Fruit fly (Drosophila melanogaster) whole organism, adult: ENCODE results near the gene CG14302.

Experiments
- CG11617 ChIP-seq: fragments of 200-800 bp; sonication (Bioruptor generic); optimal IDR thresholded peaks from 2 replicates; lab custom pipeline; 2017; ENCODE audit warnings: mild to moderate bottlenecking, missing biosample characterization, missing genetic modification reagents, missing genetic modification characterization
- CG12768 ChIP-seq: fragments of 200-800 bp; sonication (Bioruptor generic); optimal IDR thresholded peaks from 2 replicates; lab custom pipeline; 2017; ENCODE audit warnings: missing biosample characterization, missing genetic modification characterization, mild to moderate bottlenecking, moderate library complexity, missing genetic modification reagents
- CG14711 ChIP-seq: fragments of 200-800 bp; sonication (Bioruptor generic); optimal IDR thresholded peaks from 2 replicates; lab custom pipeline; 2018; ENCODE audit warnings: missing biosample characterization, mild to moderate bottlenecking, missing genetic modification characterization, moderate library complexity
- CG1620 ChIP-seq: fragments of 200-800 bp; sonication (Bioruptor generic); optimal IDR thresholded peaks from 2 replicates; lab custom pipeline; 2016; ENCODE audit warnings: missing biosample characterization, missing genetic modification characterization
- CG33017 ChIP-seq: fragments of 200-800 bp; sonication (Bioruptor generic); optimal IDR thresholded peaks from 2 replicates; lab custom pipeline; 2018; ENCODE audit warnings: missing biosample characterization, mild to moderate bottlenecking, missing genetic modification characterization, moderate library complexity
- CG5204 ChIP-seq: fragments of 200-800 bp; sonication (Bioruptor generic); optimal IDR thresholded peaks from 2 replicates; lab custom pipeline; 2016; ENCODE audit warnings: missing biosample characterization, missing genetic modification characterization
- CG7045 ChIP-seq: fragments of 200-800 bp; sonication (Bioruptor generic); optimal IDR thresholded peaks from 2 replicates; lab custom pipeline; 2017; ENCODE audit warnings: missing biosample characterization, mild to moderate bottlenecking, missing genetic modification characterization
- CG7101 ChIP-seq: fragments of 200-800 bp; sonication (Bioruptor generic); optimal IDR thresholded peaks from 2 replicates; lab custom pipeline; 2018; ENCODE audit warnings: missing biosample characterization, mild to moderate bottlenecking, missing genetic modification characterization, moderate library complexity
- Clk ChIP-seq: fragments of 200-800 bp; sonication (Bioruptor generic); optimal IDR thresholded peaks from 2 replicates; lab custom pipeline; 2017; ENCODE audit warnings: missing biosample characterization, missing genetic modification characterization
- Crg-1 ChIP-seq: fragments of 200-800 bp; sonication (Bioruptor generic); optimal IDR thresholded peaks from 2 replicates; lab custom pipeline; 2016; ENCODE audit warnings: missing biosample characterization, missing genetic modification characterization
- Hr96 ChIP-seq: fragments of 200-800 bp; sonication (Bioruptor generic); optimal IDR thresholded peaks from 2 replicates; lab custom pipeline; 2016; ENCODE audit warnings: missing biosample characterization, missing genetic modification characterization
- Mnt ChIP-seq: fragments of 200-800 bp; sonication (Bioruptor generic); optimal IDR thresholded peaks from 2 replicates; lab custom pipeline; 2016; ENCODE audit warnings: missing biosample characterization, mild to moderate bottlenecking, missing genetic modification characterization
- bab1 ChIP-seq: fragments of 200-800 bp; sonication (Bioruptor generic); optimal IDR thresholded peaks from 3 replicates; lab custom pipeline; 2019; ENCODE audit warnings: missing biosample characterization, mild to moderate bottlenecking, missing genetic modification characterization, moderate library complexity
- cic ChIP-seq: fragments of 200-800 bp; sonication (Bioruptor generic); optimal IDR thresholded peaks from 2 replicates; lab custom pipeline; 2017; ENCODE audit warnings: missing biosample characterization, mild to moderate bottlenecking, missing genetic modification characterization, moderate library complexity
- cnc ChIP-seq, 2 experiments: fragments of >200 bp; optimal IDR thresholded peaks; 2 replicates each; lab custom pipeline; 2017
- kay ChIP-seq: fragments of 200-800 bp; sonication (Bioruptor generic); peaks from one replicate; lab custom pipeline; 2016; ENCODE audit warnings: missing biosample characterization, missing genetic modification characterization, borderline replicate concordance
- ovo ChIP-seq: fragments of 200-800 bp; sonication (Bioruptor generic); optimal IDR thresholded peaks from 2 replicates; lab custom pipeline; 2016; ENCODE audit warnings: missing biosample characterization, missing genetic modification characterization
- pad ChIP-seq: fragments of 200-800 bp; sonication (Bioruptor generic); optimal IDR thresholded peaks from 3 replicates; lab custom pipeline; 2017; ENCODE audit warnings: missing biosample characterization, missing genetic modification characterization, mild to moderate bottlenecking, moderate library complexity, missing genetic modification reagents
- tj ChIP-seq: fragments of 200-800 bp; sonication (Bioruptor generic); optimal IDR thresholded peaks from 3 replicates; lab custom pipeline; 2017; ENCODE audit warnings: missing biosample characterization, mild to moderate bottlenecking, missing genetic modification characterization, moderate library complexity
- toe ChIP-seq: fragments of 200-800 bp; sonication (Bioruptor generic); optimal IDR thresholded peaks from 2 replicates; lab custom pipeline; 2016; ENCODE audit warnings: missing biosample characterization, missing genetic modification characterization

The CG14302 gene

dm6 chr3R:18739978-18740954 is 7.8 kb downstream of the CG14302 start:
- TF ChIP-seq cnc (optimal IDR thresholded peaks at IDR 0.05; lab: Kevin White, UChicago) (no peak), CG33017 (peak; percentile 32), tj (GFP tag; lab: Kevin White, UChicago) (peak; percentile 21), ovo (GFP tag; lab: Kevin White, UChicago) (no peak), pad (GFP tag; lab: Kevin White, UChicago) (peak; percentile 90), toe (no peak), kay (GFP tag; lab: Kevin White, UChicago) (peak; percentile 68), bab1 (GFP tag; lab: Kevin White, UChicago) (no peak), CG12768 (GFP tag; lab: Kevin White, UChicago) (peak; percentile 4), CG14711 (tag; lab: Kevin White, UChicago) (no peak), CG7101 (no peak), CG7045 (GFP tag; lab: Kevin White, UChicago) (no peak), CG11617 (no peak), CG5204 (GFP tag; lab: Kevin White, UChicago) (peak; percentile 5), CG1620 (GFP tag; lab: Kevin White, UChicago) (no peak), Crg-1 (GFP tag; lab: Kevin White, UChicago) (no peak), Clk (GFP tag; lab: Kevin White, UChicago) (no peak), cic (GFP tag; lab: Kevin White, UChicago) (no peak), Hr96 (GFP tag; lab: Kevin White, UChicago) (peak; percentile 27), Mnt (GFP tag; lab: Kevin White, UChicago) (peak; percentile 27)

- no peak for TF ChIP-seq CG1620 (GFP tag; lab: Kevin White, UChicago)
- TF ChIP-seq toe: no peak
- no peak for TF ChIP-seq Clk (GFP tag; lab: Kevin White, UChicago)
- no peak for TF ChIP-seq cnc (optimal IDR thresholded peaks at IDR 0.05; lab: Kevin White, UChicago)
- peak; percentile 91 for TF ChIP-seq bab1 (GFP tag; lab: Kevin White, UChicago)
- TF ChIP-seq CG12768 (GFP tag; lab: Kevin White, UChicago): peak; percentile 68
- no peak for TF ChIP-seq kay (GFP tag; lab: Kevin White, UChicago)
- no peak for TF ChIP-seq Crg-1 (GFP tag; lab: Kevin White, UChicago)
- TF ChIP-seq Hr96 (GFP tag; lab: Kevin White, UChicago): no peak
- peak; percentile 18 for TF ChIP-seq CG11617
- TF ChIP-seq Mnt (GFP tag; lab: Kevin White, UChicago): no peak
- peak; percentile 86 for TF ChIP-seq CG14711 (tag; lab: Kevin White, UChicago)
- TF ChIP-seq cic (GFP tag; lab: Kevin White, UChicago): no peak
- no peak for TF ChIP-seq tj (GFP tag; lab: Kevin White, UChicago)
- no peak for TF ChIP-seq ovo (GFP tag; lab: Kevin White, UChicago)
- no peak for TF ChIP-seq CG5204 (GFP tag; lab: Kevin White, UChicago)
- peak; percentile 71 for TF ChIP-seq pad (GFP tag; lab: Kevin White, UChicago)
- TF ChIP-seq CG33017: peak; percentile 36
- TF ChIP-seq CG7101: peak; percentile 84
- TF ChIP-seq CG7045 (GFP tag; lab: Kevin White, UChicago): peak; percentile 45
These were observed 8.8 kb downstream of the CG14302 start for dm6 chr3R:18741027-18741843.

dm6 chr3R:18741844-18742187 is 9.3 kb downstream of the CG14302 start:
- no peak for TF ChIP-seq CG5204 (GFP tag; lab: Kevin White, UChicago)
- no peak for TF ChIP-seq CG1620 (GFP tag; lab: Kevin White, UChicago)
- no peak for TF ChIP-seq CG14711 (tag; lab: Kevin White, UChicago)
- no peak for TF ChIP-seq Crg-1 (GFP tag; lab: Kevin White, UChicago)

- no peak for TF ChIP-seq CG5204 (GFP tag; lab: Kevin White, UChicago)
- TF ChIP-seq CG12768 (GFP tag; lab: Kevin White, UChicago): peak; percentile 33
- TF ChIP-seq CG11617: peak; percentile 22
- TF ChIP-seq CG14711 (tag; lab: Kevin White, UChicago): peak; percentile 61
- TF ChIP-seq CG7101: peak; percentile 41
- TF ChIP-seq Mnt (GFP tag; lab: Kevin White, UChicago): peak; percentile 63
- TF ChIP-seq tj (GFP tag; lab: Kevin White, UChicago): peak; percentile 97
- TF ChIP-seq ovo (GFP tag; lab: Kevin White, UChicago): peak; percentile 63
- TF ChIP-seq pad (GFP tag; lab: Kevin White, UChicago): peak; percentile 88
- TF ChIP-seq Hr96 (GFP tag; lab: Kevin White, UChicago): no peak
- TF ChIP-seq bab1 (GFP tag; lab: Kevin White, UChicago): no peak
These were observed 10.1 kb downstream of the CG14302 start for dm6 chr3R:18742358-18743269.
